Fruit fly (Drosophila melanogaster) whole organism, pupa: Measurements from ENCODE around the gene nwk.

ENCODE experiments used
- CG13204 ChIP-seq: fragments of 200-800 bp; sonication (Bioruptor generic); optimal IDR thresholded peaks from 2 replicates; lab custom pipeline; 2018; ENCODE audit warnings: missing biosample characterization, mild to moderate bottlenecking, missing genetic modification characterization, moderate library complexity
- CG15710 ChIP-seq: fragments of 200-800 bp; sonication (Bioruptor generic); optimal IDR thresholded peaks from 2 replicates; lab custom pipeline; 2018; ENCODE audit warnings: missing biosample characterization, mild to moderate bottlenecking, missing genetic modification characterization, moderate library complexity
- CG17806 ChIP-seq: fragments of 200-800 bp; sonication (Bioruptor generic); optimal IDR thresholded peaks from 2 replicates; lab custom pipeline; 2018; ENCODE audit warnings: missing biosample characterization, mild to moderate bottlenecking, missing genetic modification characterization, moderate library complexity
- EcR ChIP-seq: fragments of 200-800 bp; sonication (Bioruptor generic); optimal IDR thresholded peaks from 3 replicates; lab custom pipeline; 2019; ENCODE audit warnings: missing biosample characterization, missing genetic modification characterization, mild to moderate bottlenecking, moderate library complexity, missing genetic modification reagents
- Snoo ChIP-seq: fragments of 200-800 bp; sonication (Bioruptor generic); optimal IDR thresholded peaks from 3 replicates; lab custom pipeline; 2017; ENCODE audit warnings: missing biosample characterization, mild to moderate bottlenecking, missing genetic modification characterization, inconsistent platforms

DNA sequence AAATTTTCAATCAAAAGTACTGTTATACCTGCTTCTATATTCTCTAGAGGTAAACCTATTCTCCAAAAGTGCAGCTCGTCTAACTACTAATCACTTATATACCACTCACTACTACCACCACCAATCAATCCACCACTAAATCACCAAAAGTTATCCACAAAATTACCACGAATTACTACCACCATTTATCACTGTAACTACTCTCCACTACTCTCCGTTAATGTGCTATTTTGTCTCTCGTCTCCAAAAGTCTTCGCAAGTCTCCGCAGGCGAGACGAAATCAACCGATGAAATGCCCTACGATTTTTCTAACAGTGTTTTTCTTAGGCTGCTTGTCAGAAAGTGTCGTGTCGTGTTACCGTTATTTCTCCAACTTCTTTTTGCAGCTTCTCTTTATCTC is 4.3 kb downstream of the nwk start:
- TF ChIP-seq CG13204 (no peak), CG15710 (tag; lab: Kevin White, UChicago) (no peak), Snoo (tag; lab: Kevin White, UChicago) (no peak), CG17806 (no peak), EcR (GFP tag; lab: Kevin White, UChicago) (no peak)
